Worm (Caenorhabditis elegans) whole organism, L3 larva: Measurements from ENCODE around the gene C49F8.14.

Experiments
- ceh-16 ChIP-seq: sonication (generic microtip); optimal IDR thresholded peaks from 2 replicates; lab custom pipeline; 2017; ENCODE audit warnings: missing biosample characterization, missing genetic modification characterization
- elt-2 ChIP-seq: sonication (generic microtip); optimal IDR thresholded peaks from 2 replicates; lab custom pipeline; 2016; ENCODE audit warnings: missing genetic modification reagents, mild to moderate bottlenecking, missing genetic modification characterization, missing compliant biosample characterization
- nhr-43 ChIP-seq: sonication (generic microtip); optimal IDR thresholded peaks from 2 replicates; lab custom pipeline; 2016; ENCODE audit warnings: mild to moderate bottlenecking, missing genetic modification characterization, missing compliant biosample characterization; ENCODE audit not compliant: poor library complexity, severe bottlenecking
- pha-4 ChIP-seq: fragments of 150-350 bp; optimal IDR thresholded peaks from 2 replicates; lab custom pipeline; 2014; ENCODE audit warnings: missing biosample characterization, missing genetic modification reagents, missing genetic modification characterization
- pqm-1 ChIP-seq: fragments of 150-350 bp; optimal IDR thresholded peaks from 2 replicates; lab custom pipeline; 2017; ENCODE audit warnings: missing biosample characterization, missing genetic modification characterization, inconsistent platforms
- snpc-4 ChIP-seq: fragments of 150-350 bp; optimal IDR thresholded peaks from 2 replicates; lab custom pipeline; 2014; ENCODE audit warnings: missing biosample characterization, missing genetic modification characterization

C49F8.14 gene

ce11 chrX:13328034-13328433, 48.7 kb downstream of the C49F8.14 start, which contains the start of gene sir-2.2:
TSS of gene sir-2.2 (plus strand) at chrX:13328067.
- TF ChIP-seq pqm-1 (tag; lab: Kevin White, UChicago) (peak; percentile 50), pha-4 (tag; lab: Kevin White, UChicago) (peak; percentile 17), nhr-43 (tag; lab: Kevin White, UChicago) (peak; percentile 41), snpc-4 (tag; lab: Kevin White, UChicago) (no peak), ceh-16 (tag; lab: Kevin White, UChicago) (no peak), elt-2 (tag; lab: Kevin White, UChicago) (peak; percentile 84)
